Fruit fly (Drosophila melanogaster): ENCODE results near the gene CG7168.

The CG7168 gene

dm6 chr3R:18274328-18275098, 48.6 kb upstream of the CG7168 start, which contains the start of the genes Vps39 and eIF1A (continued):
- TF ChIP-seq CG10462 (GFP tag; optimal IDR thresholded peaks at IDR 0.05), result no peak
- TF ChIP-seq CkIIα-i1 (GFP tag; IDR thresholded peaks at IDR 0.05), result no peak
- TF ChIP-seq BEAF-32 (GFP tag; optimal IDR thresholded peaks at IDR 0.05), result peak; percentile 92
- TF ChIP-seq sqz (GFP tag; optimal IDR thresholded peaks at IDR 0.05), result no peak
- TF ChIP-seq Jarid2 (GFP tag; optimal IDR thresholded peaks at IDR 0.05), result no peak
- peak; percentile 10 for TF ChIP-seq B-H2 (GFP tag; optimal IDR thresholded peaks at IDR 0.05)
- TF ChIP-seq CG1603 (tag; optimal IDR thresholded peaks at IDR 0.05), result no peak
- peak; percentile 42 for TF ChIP-seq zen (tag; optimal IDR thresholded peaks at IDR 0.05)
- TF ChIP-seq run (tag; optimal IDR thresholded peaks at IDR 0.05), result no peak
- TF ChIP-seq sug (tag; optimal IDR thresholded peaks at IDR 0.05), result no peak
- no peak for TF ChIP-seq CG13296 (GFP tag; optimal IDR thresholded peaks at IDR 0.05)
- peak; percentile 46 for TF ChIP-seq CG10267 (tag; optimal IDR thresholded peaks at IDR 0.05)
- TF ChIP-seq CG11093 (GFP tag; IDR thresholded peaks at IDR 0.05), result no peak
- no peak for TF ChIP-seq crc (GFP tag; optimal IDR thresholded peaks at IDR 0.05)
- TF ChIP-seq Sry-δ (GFP tag; optimal IDR thresholded peaks at IDR 0.05), result peak; percentile 95
- TF ChIP-seq CG7786 (GFP tag; optimal IDR thresholded peaks at IDR 0.05), result peak; percentile 19
- no peak for TF ChIP-seq CG34422 (GFP tag; IDR thresholded peaks at IDR 0.05)
- TF ChIP-seq Meics (GFP tag; optimal IDR thresholded peaks at IDR 0.05), result peak; percentile 38
- peak; percentile 47 for TF ChIP-seq ssp (GFP tag; IDR thresholded peaks at IDR 0.05)
- no peak for TF ChIP-seq TFAM (GFP tag; optimal IDR thresholded peaks at IDR 0.05)
- TF ChIP-seq Ada2b (GFP tag; IDR thresholded peaks at IDR 0.05), result no peak
- TF ChIP-seq disco-r (GFP tag; optimal IDR thresholded peaks at IDR 0.05), result no peak
- TF ChIP-seq grn (GFP tag; optimal IDR thresholded peaks at IDR 0.05), result no peak
- TF ChIP-seq Dp (GFP tag; optimal IDR thresholded peaks at IDR 0.05), result peak; percentile 45
- TF ChIP-seq CG43689 (GFP tag; IDR thresholded peaks at IDR 0.05), result no peak
- TF ChIP-seq Atf6 (GFP tag; IDR thresholded peaks at IDR 0.05), result no peak
- TF ChIP-seq CG6175 (GFP tag; IDR thresholded peaks at IDR 0.05), result no peak
- TF ChIP-seq CG17359 (tag; optimal IDR thresholded peaks at IDR 0.05), result no peak
- TF ChIP-seq org-1 (GFP tag; optimal IDR thresholded peaks at IDR 0.05), result no peak
- no peak for TF ChIP-seq BtbVII (GFP tag; optimal IDR thresholded peaks at IDR 0.05)
- no peak for TF ChIP-seq CG12769 (tag; optimal IDR thresholded peaks at IDR 0.05)
- no peak for TF ChIP-seq CG11085 (GFP tag; IDR thresholded peaks at IDR 0.05)
- peak; percentile 13 for TF ChIP-seq CG18476 (GFP tag; optimal IDR thresholded peaks at IDR 0.05)
- TF ChIP-seq gfzf (GFP tag; optimal IDR thresholded peaks at IDR 0.05), result peak; percentile 12
- no peak for TF ChIP-seq CG5953 (GFP tag; IDR thresholded peaks at IDR 0.05)
- TF ChIP-seq sd (tag; optimal IDR thresholded peaks at IDR 0.05), result no peak
- TF ChIP-seq CG7839 (tag; optimal IDR thresholded peaks at IDR 0.05), result no peak
- TF ChIP-seq Kr (GFP tag; optimal IDR thresholded peaks at IDR 0.05), result no peak
- TF ChIP-seq pfk (GFP tag; optimal IDR thresholded peaks at IDR 0.05), result no peak
- TF ChIP-seq so (GFP tag; IDR thresholded peaks at IDR 0.05), result 0 out of 3 replicates have a peak, but pooled peaks have one; percentile 14
- TF ChIP-seq Hr39 (optimal IDR thresholded peaks at IDR 0.05), result no peak
- TF ChIP-seq Hr51 (GFP tag; optimal IDR thresholded peaks at IDR 0.05), result peak in 1 of 2 experiments; percentile 33
- TF ChIP-seq CG2116 (GFP tag; optimal IDR thresholded peaks at IDR 0.05), result peak; percentile 80
- TF ChIP-seq CG10366 (GFP tag; IDR thresholded peaks at IDR 0.05), result no peak; the same call in 1 of the 2 replicates
- peak; percentile 94 for TF ChIP-seq sna (GFP tag; IDR thresholded peaks at IDR 0.05; ENCODE audit: partially characterized antibody)
- TF ChIP-seq CG17612 (GFP tag; IDR thresholded peaks at IDR 0.05), result no peak
- no peak for TF ChIP-seq CG6813 (GFP tag; optimal IDR thresholded peaks at IDR 0.05)
- no peak for TF ChIP-seq cato (GFP tag; optimal IDR thresholded peaks at IDR 0.05; ENCODE audit: borderline replicate concordance)
- TF ChIP-seq trh (GFP tag; optimal IDR thresholded peaks at IDR 0.05), result no peak
- no peak for TF ChIP-seq gt (GFP tag; IDR thresholded peaks at IDR 0.05)

Measured in whole organism, embryonic.